Worm (Caenorhabditis elegans) whole organism, mixed stage, embryonic: Measurements from ENCODE around the gene ceh-100.

ENCODE experiments used
- M03D4.4 ChIP-seq: sonication (generic microtip); optimal IDR thresholded peaks from 2 replicates; lab custom pipeline; 2017; ENCODE audit warnings: mild to moderate bottlenecking, missing genetic modification characterization, missing compliant biosample characterization
- bed-3 ChIP-seq: fragments of 200-800 bp; sonication (Bioruptor generic); optimal IDR thresholded peaks from 3 replicates; lab custom pipeline; 2018; ENCODE audit warnings: mild to moderate bottlenecking, missing genetic modification characterization, moderate library complexity, missing compliant biosample characterization
- blmp-1 ChIP-seq: fragments of 150-350 bp; optimal IDR thresholded peaks from 2 replicates; lab custom pipeline; 2014; ENCODE audit warnings: missing biosample characterization, missing genetic modification characterization
- ceh-39 ChIP-seq: fragments of 150-350 bp; optimal IDR thresholded peaks from 2 replicates; lab custom pipeline; 2014; ENCODE audit warnings: missing biosample characterization, missing genetic modification characterization
- ceh-43 ChIP-seq: fragments of 200-800 bp; sonication (Bioruptor generic); optimal IDR thresholded peaks from 2 replicates; lab custom pipeline; 2018; ENCODE audit warnings: mild to moderate bottlenecking, missing genetic modification characterization, moderate library complexity, missing compliant biosample characterization
- ceh-83 ChIP-seq: fragments of 200-800 bp; sonication (Bioruptor generic); optimal IDR thresholded peaks from 2 replicates; lab custom pipeline; 2018; ENCODE audit warnings: mild to moderate bottlenecking, missing genetic modification characterization, missing compliant biosample characterization
- ces-1 ChIP-seq: fragments of 150-350 bp; optimal IDR thresholded peaks from 2 replicates; lab custom pipeline; 2014; ENCODE audit warnings: missing biosample characterization, missing genetic modification reagents, missing genetic modification characterization
- drap-1 ChIP-seq: fragments of 200-800 bp; sonication (Bioruptor generic); optimal IDR thresholded peaks from 3 replicates; lab custom pipeline; 2018; ENCODE audit warnings: mild to moderate bottlenecking, missing genetic modification characterization, missing compliant biosample characterization
- elt-1 ChIP-seq: sonication (generic microtip); optimal IDR thresholded peaks from 2 replicates; lab custom pipeline; 2017; ENCODE audit warnings: missing genetic modification characterization, mild to moderate bottlenecking, missing compliant biosample characterization, antibody characterized with exemption, moderate library complexity, borderline replicate concordance; ENCODE audit not compliant: insufficient read depth
- elt-3 ChIP-seq: fragments of 150-350 bp; optimal IDR thresholded peaks from 2 replicates; lab custom pipeline; 2014; ENCODE audit warnings: missing biosample characterization, missing genetic modification characterization
- flh-1 ChIP-seq: fragments of 200-800 bp; sonication (Bioruptor generic); optimal IDR thresholded peaks from 2 replicates; lab custom pipeline; 2018; ENCODE audit warnings: mild to moderate bottlenecking, missing genetic modification characterization, moderate library complexity, missing compliant biosample characterization
- ham-2 ChIP-seq: fragments of 200-800 bp; sonication (Bioruptor generic); optimal IDR thresholded peaks from 2 replicates; lab custom pipeline; 2018; ENCODE audit warnings: mild to moderate bottlenecking, missing genetic modification characterization, missing compliant biosample characterization
- hlh-1 ChIP-seq: fragments of 150-350 bp; optimal IDR thresholded peaks from 2 replicates; lab custom pipeline; 2014; ENCODE audit warnings: missing biosample characterization, missing genetic modification reagents, missing genetic modification characterization
- lin-13 ChIP-seq: fragments of 150-350 bp; optimal IDR thresholded peaks from 2 replicates; lab custom pipeline; 2014; ENCODE audit warnings: missing biosample characterization, missing genetic modification characterization
- lin-32 ChIP-seq: fragments of 200-800 bp; sonication (Bioruptor generic); optimal IDR thresholded peaks from 2 replicates; lab custom pipeline; 2018; ENCODE audit warnings: mild to moderate bottlenecking, missing genetic modification characterization, missing compliant biosample characterization
- lsy-2 ChIP-seq: fragments of 150-350 bp; optimal IDR thresholded peaks from 2 replicates; lab custom pipeline; 2014; ENCODE audit warnings: missing biosample characterization, missing genetic modification characterization
- mep-1 ChIP-seq: fragments of 150-350 bp; optimal IDR thresholded peaks from 2 replicates; lab custom pipeline; 2017; ENCODE audit warnings: missing biosample characterization, missing genetic modification reagents, missing genetic modification characterization, inconsistent platforms
- mls-2 ChIP-seq: sonication (generic microtip); optimal IDR thresholded peaks from 2 replicates; lab custom pipeline; 2016; ENCODE audit warnings: mild to moderate bottlenecking, missing genetic modification characterization, moderate library complexity, missing compliant biosample characterization
- nhr-12 ChIP-seq: fragments of 150-350 bp; optimal IDR thresholded peaks from 2 replicates; lab custom pipeline; 2014; ENCODE audit warnings: missing biosample characterization, missing genetic modification characterization
- nhr-2 ChIP-seq: fragments of 150-350 bp; optimal IDR thresholded peaks from 2 replicates; lab custom pipeline; 2014; ENCODE audit warnings: missing biosample characterization, missing genetic modification characterization
- nhr-237 ChIP-seq: fragments of 150-350 bp; optimal IDR thresholded peaks from 2 replicates; lab custom pipeline; 2014; ENCODE audit warnings: missing biosample characterization, missing genetic modification characterization
- nhr-28 ChIP-seq: fragments of 150-350 bp; optimal IDR thresholded peaks from 2 replicates; lab custom pipeline; 2014; ENCODE audit warnings: missing biosample characterization, missing genetic modification characterization
- nhr-76 ChIP-seq: sonication (generic microtip); optimal IDR thresholded peaks from 2 replicates; lab custom pipeline; 2017; ENCODE audit warnings: missing biosample characterization, missing genetic modification characterization
- pha-4 ChIP-seq: fragments of 150-350 bp; optimal IDR thresholded peaks from 2 replicates; lab custom pipeline; 2018; ENCODE audit warnings: missing biosample characterization, missing genetic modification reagents, missing genetic modification characterization
- sem-2 ChIP-seq: fragments of 200-800 bp; sonication (Bioruptor generic); optimal IDR thresholded peaks from 2 replicates; lab custom pipeline; 2018; ENCODE audit warnings: mild to moderate bottlenecking, missing genetic modification characterization, missing compliant biosample characterization
- snpc-4 ChIP-seq: fragments of 150-350 bp; optimal IDR thresholded peaks from 2 replicates; lab custom pipeline; 2014; ENCODE audit warnings: missing biosample characterization, missing genetic modification characterization
- sptf-1 ChIP-seq: sonication (generic microtip); optimal IDR thresholded peaks from 2 replicates; lab custom pipeline; 2017; ENCODE audit warnings: mild to moderate bottlenecking, missing genetic modification characterization, moderate library complexity, missing compliant biosample characterization
- unc-120 ChIP-seq: sonication (generic microtip); optimal IDR thresholded peaks from 2 replicates; lab custom pipeline; 2017; ENCODE audit warnings: missing genetic modification characterization, missing compliant biosample characterization; ENCODE audit not compliant: poor library complexity, severe bottlenecking
- unc-39 ChIP-seq: fragments of 150-350 bp; optimal IDR thresholded peaks from 2 replicates; lab custom pipeline; 2014; ENCODE audit warnings: missing biosample characterization, missing genetic modification characterization
- unc-62 ChIP-seq: fragments of 150-350 bp; optimal IDR thresholded peaks from 2 replicates; lab custom pipeline; 2014; ENCODE audit warnings: missing biosample characterization, missing genetic modification reagents, missing genetic modification characterization
- zip-8 ChIP-seq: fragments of 150-350 bp; optimal IDR thresholded peaks from 2 replicates; lab custom pipeline; 2014; ENCODE audit warnings: missing biosample characterization, missing genetic modification characterization
- ztf-11 ChIP-seq: fragments of 150-350 bp; optimal IDR thresholded peaks from 2 replicates; lab custom pipeline; 2014; ENCODE audit warnings: missing biosample characterization, missing genetic modification characterization

Gene ceh-100

ce11 chrII:12580952-12581351 lies 22.5 kb downstream of the ceh-100 start, which contains the start of gene clec-4:
Gene clec-4 (minus strand): TSS chrII:12581113.
- TF ChIP-seq mls-2 (tag; lab: Kevin White, UChicago): no peak
- TF ChIP-seq unc-39 (tag; lab: Kevin White, UChicago): no peak
- no peak for TF ChIP-seq sptf-1
- no peak for TF ChIP-seq blmp-1 (tag; lab: Kevin White, UChicago)
- no peak for TF ChIP-seq lsy-2 (tag; lab: Kevin White, UChicago)
- no peak for TF ChIP-seq pha-4 (tag; lab: Kevin White, UChicago)
- no peak for TF ChIP-seq drap-1
- TF ChIP-seq M03D4.4: no peak
- TF ChIP-seq ceh-43 (GFP tag; lab: Kevin White, UChicago): no peak
- TF ChIP-seq nhr-2: no peak
- no peak for TF ChIP-seq nhr-28 (tag; lab: Kevin White, UChicago)
- TF ChIP-seq ces-1: no peak
- no peak for TF ChIP-seq elt-1 (tag; lab: Kevin White, UChicago)
- no peak for TF ChIP-seq mep-1 (tag; lab: Kevin White, UChicago)

DNA sequence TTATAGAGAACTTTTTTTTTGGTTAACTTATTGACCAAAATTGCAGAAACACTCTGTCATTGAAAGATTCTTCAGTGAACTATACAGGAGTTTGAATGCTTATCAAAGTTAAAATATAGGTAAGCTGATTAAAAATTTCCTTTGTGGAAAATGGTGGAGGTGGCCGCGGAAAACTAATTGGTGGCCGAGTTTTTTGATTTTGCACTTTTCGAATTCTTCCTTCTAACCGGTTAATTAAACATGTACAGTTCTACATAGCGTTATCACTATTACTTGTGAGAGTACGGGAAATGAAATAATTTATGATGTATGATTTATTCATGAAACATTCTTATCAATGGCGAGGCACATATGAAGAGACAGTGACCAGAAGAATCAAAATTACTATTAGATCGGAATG lies 25.7 kb downstream of the ceh-100 start, which contains the start of gene clec-8:
Gene clec-8 (minus strand): TSS at position 308 of the 400 bp plus-strand sequence.
- TF ChIP-seq ham-2 (GFP tag; lab: Kevin White, UChicago) (no peak), elt-3 (tag; lab: Kevin White, UChicago) (no peak), ceh-43 (GFP tag; lab: Kevin White, UChicago) (no peak), unc-120 (tag; lab: Kevin White, UChicago) (no peak), snpc-4 (tag; lab: Kevin White, UChicago) (no peak), mep-1 (tag; lab: Kevin White, UChicago) (no peak), zip-8 (no peak), sem-2 (no peak), lin-32 (GFP tag; lab: Kevin White, UChicago) (no peak), nhr-76 (tag; lab: Kevin White, UChicago) (no peak), pha-4 (tag; lab: Kevin White, UChicago) (no peak), nhr-2 (no peak), ces-1 (no peak), nhr-28 (tag; lab: Kevin White, UChicago) (no peak), lin-13 (no peak), lsy-2 (tag; lab: Kevin White, UChicago) (no peak), nhr-237 (tag; lab: Kevin White, UChicago) (no peak)
- TF ChIP-seq, all 35 proteins: peak for 0

DNA sequence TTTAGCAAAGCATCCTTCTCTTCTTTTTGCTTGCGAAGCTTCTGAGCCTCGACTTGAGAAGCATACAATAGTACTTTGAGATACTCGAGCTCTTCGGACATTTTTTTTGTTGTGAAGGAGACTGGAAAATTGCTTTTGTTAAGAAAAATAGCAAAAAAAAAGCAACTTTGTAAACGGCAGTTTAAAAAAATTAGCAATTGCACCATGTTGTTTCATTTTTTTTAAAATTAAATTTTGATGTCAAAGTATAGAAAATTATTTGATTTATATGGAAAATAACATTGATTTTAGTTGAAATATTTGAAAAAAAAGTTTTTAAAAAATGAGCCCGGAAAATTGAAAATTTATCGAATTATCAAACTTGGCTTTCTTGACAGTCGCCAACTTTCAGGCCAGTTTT lies 28.8 kb downstream of the ceh-100 start, which contains the start of gene Y38E10A.3:
Gene Y38E10A.3 (minus strand): TSS at position 101 of the 400 bp plus-strand sequence.
- TF ChIP-seq drap-1: no peak
- TF ChIP-seq nhr-12 (tag; lab: Kevin White, UChicago): no peak
- TF ChIP-seq ces-1: no peak
- TF ChIP-seq mep-1 (tag; lab: Kevin White, UChicago): no peak
- TF ChIP-seq sptf-1: no peak
- no peak for TF ChIP-seq lin-13
- TF ChIP-seq ceh-39 (tag; lab: Kevin White, UChicago): no peak
- TF ChIP-seq, all 35 proteins: peak for 0

DNA sequence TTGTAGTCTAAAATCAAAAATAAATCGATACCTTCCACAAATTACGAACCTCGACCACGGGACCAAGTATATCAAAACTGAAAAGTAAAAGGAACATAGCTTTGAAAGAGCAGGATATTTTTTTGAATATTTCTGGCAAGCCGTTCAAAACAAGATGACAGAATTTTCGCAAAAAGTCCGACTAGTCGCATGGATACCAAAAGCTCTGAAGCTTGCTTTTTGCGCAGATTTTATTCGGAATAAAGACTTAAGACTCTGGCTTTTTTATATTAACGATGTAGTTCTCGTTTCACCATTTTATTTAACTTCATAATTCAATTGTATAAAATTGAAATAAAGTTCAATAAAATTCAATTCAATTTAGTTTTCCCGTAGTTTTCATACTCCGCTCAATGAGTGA lies 29.9 kb downstream of the ceh-100 start, which contains the start of gene Y38E10A.2:
Gene Y38E10A.2 (minus strand): TSS at position 101 of the 400 bp plus-strand sequence.
- TF ChIP-seq snpc-4 (tag; lab: Kevin White, UChicago) (no peak), M03D4.4 (no peak), lin-32 (GFP tag; lab: Kevin White, UChicago) (no peak), nhr-237 (tag; lab: Kevin White, UChicago) (no peak), mls-2 (tag; lab: Kevin White, UChicago) (no peak), elt-3 (tag; lab: Kevin White, UChicago) (no peak), elt-1 (tag; lab: Kevin White, UChicago) (no peak), nhr-12 (tag; lab: Kevin White, UChicago) (no peak), drap-1 (no peak), ceh-43 (GFP tag; lab: Kevin White, UChicago) (no peak), flh-1 (GFP tag; lab: Kevin White, UChicago) (no peak), ztf-11 (tag; lab: Kevin White, UChicago) (no peak), mep-1 (tag; lab: Kevin White, UChicago) (no peak), hlh-1 (tag; lab: Kevin White, UChicago) (no peak), bed-3 (GFP tag; lab: Kevin White, UChicago) (no peak), nhr-2 (no peak)

ce11 chrII:12572760-12573159 lies 30.7 kb downstream of the ceh-100 start, which contains the start of gene Y38E10A.35:
Gene Y38E10A.35 (minus strand): TSS chrII:12572860.
- TF ChIP-seq ceh-43 (GFP tag; lab: Kevin White, UChicago): no peak
- no peak for TF ChIP-seq ces-1
- TF ChIP-seq nhr-28 (tag; lab: Kevin White, UChicago): no peak
- TF ChIP-seq unc-62: no peak
- TF ChIP-seq hlh-1 (tag; lab: Kevin White, UChicago): no peak
- TF ChIP-seq snpc-4 (tag; lab: Kevin White, UChicago): no peak
- TF ChIP-seq unc-39 (tag; lab: Kevin White, UChicago): no peak
- TF ChIP-seq elt-1 (tag; lab: Kevin White, UChicago): no peak
- no peak for TF ChIP-seq ceh-83 (GFP tag; lab: Kevin White, UChicago)
- no peak for TF ChIP-seq lin-13
- TF ChIP-seq, all 35 proteins: peak for 0
